Worm (Caenorhabditis elegans): ENCODE results near the gene flh-2.

flh-2 gene

ce11 chrIII:4951824-4952223 is at the start of gene flh-2:
flh-2 (plus strand) TSS chrIII:4952124.
- TF ChIP-seq fos-1 (tag; optimal IDR thresholded peaks at IDR 0.05) (no peak), sup-37 (GFP tag; optimal IDR thresholded peaks at IDR 0.05) (no peak), mdl-1 (tag; optimal IDR thresholded peaks at IDR 0.05) (no peak), mep-1 (tag; optimal IDR thresholded peaks at IDR 0.05) (no peak), nhr-84 (tag; optimal IDR thresholded peaks at IDR 0.05) (no peak), egl-27 (tag; optimal IDR thresholded peaks at IDR 0.05) (no peak), swsn-7 (tag; optimal IDR thresholded peaks at IDR 0.05) (no peak), hlh-4 (tag; optimal IDR thresholded peaks at IDR 0.05) (no peak), unc-62 (GFP tag; optimal IDR thresholded peaks at IDR 0.05) (no peak), sox-4 (tag; optimal IDR thresholded peaks at IDR 0.05) (no peak), vab-15 (tag; optimal IDR thresholded peaks at IDR 0.05) (no peak), jun-1 (tag; optimal IDR thresholded peaks at IDR 0.05) (no peak), ztf-11 (tag; optimal IDR thresholded peaks at IDR 0.05) (no peak)

DNA sequence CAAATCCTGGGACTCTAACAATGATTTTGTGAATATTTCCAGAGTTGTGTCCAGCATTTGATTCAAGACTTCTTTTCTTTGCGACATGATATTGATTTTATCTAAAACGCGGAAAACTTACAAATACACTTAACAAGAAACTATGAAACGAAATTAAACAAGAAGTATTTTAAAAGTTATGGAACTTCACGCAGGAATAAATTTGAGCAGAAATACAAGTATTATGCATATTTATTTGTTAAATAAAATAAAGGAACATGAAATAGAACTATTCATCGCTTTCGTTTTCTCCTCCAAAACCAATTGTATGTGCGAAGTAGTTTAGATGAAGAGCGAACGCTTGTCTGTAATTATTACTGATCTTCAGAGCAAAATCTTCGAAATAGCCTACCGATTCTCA is 48.1 kb upstream of the flh-2 start, which contains the start of gene kbp-2:
Gene kbp-2 (minus strand): TSS at position 101 of the 400 bp plus-strand sequence.
- TF ChIP-seq C04F5.9 (tag; optimal IDR thresholded peaks at IDR 0.05) (no peak), nhr-237 (tag; optimal IDR thresholded peaks at IDR 0.05) (no peak), nhr-84 (tag; optimal IDR thresholded peaks at IDR 0.05) (no peak), vab-15 (tag; optimal IDR thresholded peaks at IDR 0.05) (no peak), rnt-1 (tag; optimal IDR thresholded peaks at IDR 0.05) (no peak), aly-2 (tag; optimal IDR thresholded peaks at IDR 0.05) (no peak), lin-13 (GFP tag; optimal IDR thresholded peaks at IDR 0.05) (no peak), sox-4 (tag; optimal IDR thresholded peaks at IDR 0.05) (no peak), hpl-2 (GFP tag; optimal IDR thresholded peaks at IDR 0.05) (no peak), isw-1 (GFP tag; IDR thresholded peaks at IDR 0.05) (no peak), zag-1 (tag; optimal IDR thresholded peaks at IDR 0.05) (no peak), nhr-76 (tag; optimal IDR thresholded peaks at IDR 0.05) (no peak), grh-1 (GFP tag; IDR thresholded peaks at IDR 0.05) (no peak), fkh-8 (tag; optimal IDR thresholded peaks at IDR 0.05) (no peak), F16B12.6 (tag; optimal IDR thresholded peaks at IDR 0.05) (no peak), ama-1 (optimal IDR thresholded peaks at IDR 0.05) (no peak), nhr-11 (tag; optimal IDR thresholded peaks at IDR 0.05) (no peak), jun-1 (tag; optimal IDR thresholded peaks at IDR 0.05) (no peak)

- peak; percentile 57 for TF ChIP-seq fkh-8 (tag; optimal IDR thresholded peaks at IDR 0.05)
- no peak for TF ChIP-seq mef-2 (tag; optimal IDR thresholded peaks at IDR 0.05)
- TF ChIP-seq grh-1 (GFP tag; IDR thresholded peaks at IDR 0.05), result no peak
- peak; percentile 53 for TF ChIP-seq dsc-1 (tag; optimal IDR thresholded peaks at IDR 0.05)
- TF ChIP-seq pag-3 (tag; optimal IDR thresholded peaks at IDR 0.05; ENCODE audit: borderline replicate concordance, insufficient read depth), result peak; percentile 73
- TF ChIP-seq snpc-4 (tag; optimal IDR thresholded peaks at IDR 0.05), result peak; percentile 16
- no peak for TF ChIP-seq sup-37 (GFP tag; optimal IDR thresholded peaks at IDR 0.05)
- TF ChIP-seq nhr-77 (tag; optimal IDR thresholded peaks at IDR 0.05), result no peak
- no peak for TF ChIP-seq alr-1 (tag; optimal IDR thresholded peaks at IDR 0.05; ENCODE audit: borderline replicate concordance)
- TF ChIP-seq efl-1 (optimal IDR thresholded peaks at IDR 0.05), result peak; percentile 61 to 76
- TF ChIP-seq efl-1 (GFP tag; optimal IDR thresholded peaks at IDR 0.05 in 1 of 2), result peak; percentile 84 to 98
- TF ChIP-seq unc-98 (GFP tag; IDR thresholded peaks at IDR 0.05), result peak; percentile 65
- no peak for TF ChIP-seq elt-3 (tag; optimal IDR thresholded peaks at IDR 0.05)
- no peak for TF ChIP-seq ztf-4 (tag; optimal IDR thresholded peaks at IDR 0.05)
- peak; percentile 70 for TF ChIP-seq tbx-2 (tag; optimal IDR thresholded peaks at IDR 0.05)
- peak; percentile 68 for TF ChIP-seq nhr-71 (tag; optimal IDR thresholded peaks at IDR 0.05)
- no peak for TF ChIP-seq nhr-19 (GFP tag; conservative IDR thresholded peaks at IDR 0.05)
- TF ChIP-seq aly-2 (tag; optimal IDR thresholded peaks at IDR 0.05), result no peak
- peak; percentile 39 for TF ChIP-seq mep-1 (tag; optimal IDR thresholded peaks at IDR 0.05)
- peak; percentile 64 for TF ChIP-seq lin-14 (GFP tag; optimal IDR thresholded peaks at IDR 0.05)
- peak; percentile 94 for TF ChIP-seq ceh-90 (tag; optimal IDR thresholded peaks at IDR 0.05)
- no peak for TF ChIP-seq ceh-8 (GFP tag; optimal IDR thresholded peaks at IDR 0.05)
- no peak for TF ChIP-seq ceh-88 (GFP tag; IDR thresholded peaks at IDR 0.05)
- no peak for TF ChIP-seq egl-27 (tag; optimal IDR thresholded peaks at IDR 0.05)
- TF ChIP-seq swsn-7 (tag; optimal IDR thresholded peaks at IDR 0.05), result peak; percentile 19
- TF ChIP-seq C04F5.9 (tag; optimal IDR thresholded peaks at IDR 0.05), result peak; percentile 59
- TF ChIP-seq lsy-2 (tag; optimal IDR thresholded peaks at IDR 0.05), result peak; percentile 35 to 51
- TF ChIP-seq ztf-11 (tag; optimal IDR thresholded peaks at IDR 0.05), result peak in 1 of 2 experiments; percentile 68
- peak; percentile 88 for TF ChIP-seq fkh-4 (tag; optimal IDR thresholded peaks at IDR 0.05; ENCODE audit: borderline replicate concordance)
- TF ChIP-seq rnt-1 (tag; optimal IDR thresholded peaks at IDR 0.05), result peak; percentile 59
- TF ChIP-seq lin-15B (tag; optimal IDR thresholded peaks at IDR 0.05), result peak; percentile 30
- TF ChIP-seq lin-35 (GFP tag; optimal IDR thresholded peaks at IDR 0.05), result peak; percentile 77 to 83
These were observed 46.5 kb upstream of the flh-2 start, which contains the start of gene F26F4.8 for ce11 chrIII:4905405-4905804. F26F4.8 (minus strand) TSS chrIII:4905473.

All from whole organism, L1 larva.